Worm (Caenorhabditis elegans): Measurements from ENCODE around the gene Y54G11A.17.
A peak's percentile ranks its signal among the peaks of the same experiment; 100 is the strongest.

Gene Y54G11A.17

DNA sequence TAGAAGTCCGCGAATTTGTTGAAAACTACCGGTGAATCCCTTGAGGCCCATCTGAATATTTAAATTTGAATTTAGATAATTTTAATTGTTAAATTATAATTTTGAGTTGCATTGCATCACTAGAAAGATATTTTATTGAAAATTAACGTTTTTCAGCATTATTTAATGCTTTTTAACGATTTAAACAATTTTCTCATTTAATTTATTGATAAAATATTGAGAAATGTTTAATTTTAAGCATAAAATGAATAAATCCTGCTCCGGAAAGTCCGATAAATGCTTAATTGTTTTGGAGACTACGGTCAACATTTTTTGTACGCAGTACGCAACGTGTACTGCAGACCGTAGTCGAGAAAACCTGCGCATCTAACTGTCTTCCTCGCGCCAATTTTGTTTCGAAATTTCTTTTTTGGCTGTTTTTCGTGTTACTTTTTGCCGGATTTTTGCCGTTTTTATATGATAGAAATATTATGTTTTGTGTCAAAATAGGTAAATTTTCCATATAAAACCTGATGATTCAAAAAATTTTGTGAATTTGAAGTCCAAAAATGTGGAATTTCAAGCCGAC, at the start of gene Y54G11A.17, which contains the start of the genes lin-7 and elof-1 (continued):
- TF ChIP-seq madf-3 (GFP tag; IDR thresholded peaks at IDR 0.05) (no peak), repo-1 (tag; optimal IDR thresholded peaks at IDR 0.05) (no peak), snpc-1.1 (tag; optimal IDR thresholded peaks at IDR 0.05; ENCODE audit: insufficient read depth) (peak; percentile 25), hlh-26 (GFP tag; conservative IDR thresholded peaks at IDR 0.05) (no peak), somi-1 (GFP tag; optimal IDR thresholded peaks at IDR 0.05) (no peak), him-1 (tag; optimal IDR thresholded peaks at IDR 0.05) (no peak), F57C9.4 (tag; optimal IDR thresholded peaks at IDR 0.05) (no peak), nfyb-1 (GFP tag; IDR thresholded peaks at IDR 0.05) (peak; percentile 77; the same call in 1 of the 2 replicates), ceh-58 (GFP tag; IDR thresholded peaks at IDR 0.05) (no peak), lsl-1 (GFP tag; optimal IDR thresholded peaks at IDR 0.05) (peak; percentile 97), F23B12.7 (tag; optimal IDR thresholded peaks at IDR 0.05; ENCODE audit: insufficient read depth) (peak; percentile 86), aptf-3 (GFP tag; IDR thresholded peaks at IDR 0.05) (no peak), Y53G8AR.9 (GFP tag; conservative IDR thresholded peaks at IDR 0.05) (peak; percentile 77; the same call in 1 of the 2 replicates), lin-54 (GFP tag; optimal IDR thresholded peaks at IDR 0.05) (peak; percentile 84), mes-4 (tag; optimal IDR thresholded peaks at IDR 0.05) (no peak), fkh-3 (tag; optimal IDR thresholded peaks at IDR 0.05) (no peak), F49E8.2 (tag; optimal IDR thresholded peaks at IDR 0.05; ENCODE audit: insufficient read depth) (peak; percentile 83), B0261.1 (tag; optimal IDR thresholded peaks at IDR 0.05) (no peak), lsy-27 (tag; optimal IDR thresholded peaks at IDR 0.05; ENCODE audit: borderline replicate concordance, insufficient read depth) (no peak), ceh-79 (tag; optimal IDR thresholded peaks at IDR 0.05) (no peak), lag-1 (GFP tag; IDR thresholded peaks at IDR 0.05) (no peak), ztf-3 (GFP tag; optimal IDR thresholded peaks at IDR 0.05) (no peak), snpc-1.3 (tag; optimal IDR thresholded peaks at IDR 0.05; ENCODE audit: insufficient read depth) (peak; percentile 67), lin-26 (GFP tag; IDR thresholded peaks at IDR 0.05) (no peak), B0336.3 (GFP tag; IDR thresholded peaks at IDR 0.05) (no peak), F57A8.1 (GFP tag; optimal IDR thresholded peaks at IDR 0.05) (no peak), egl-18 (GFP tag; IDR thresholded peaks at IDR 0.05) (no peak), T07F8.4 (tag; optimal IDR thresholded peaks at IDR 0.05) (no peak), tbx-9 (tag; optimal IDR thresholded peaks at IDR 0.05; ENCODE audit: borderline replicate concordance) (no peak), lin-40 (tag; optimal IDR thresholded peaks at IDR 0.05) (peak; percentile 73), ama-1 (optimal IDR thresholded peaks at IDR 0.05) (peak; percentile 37), ama-1 (GFP tag; optimal IDR thresholded peaks at IDR 0.05) (peak in 1 of 2 experiments; percentile 56), Y95B8A.8 (GFP tag; IDR thresholded peaks at IDR 0.05) (no peak), lir-1 (GFP tag; conservative IDR thresholded peaks at IDR 0.05) (no peak; the same call in 1 of the 2 replicates), nhr-120 (GFP tag; IDR thresholded peaks at IDR 0.05) (no peak), dpff-1 (tag; optimal IDR thresholded peaks at IDR 0.05) (no peak), chd-7 (tag; optimal IDR thresholded peaks at IDR 0.05) (no peak), attf-3 (GFP tag; conservative IDR thresholded peaks at IDR 0.05) (0 out of 2 replicates have a peak, but pooled peaks have one; percentile 49), F10E7.11 (tag; optimal IDR thresholded peaks at IDR 0.05) (no peak), F55B11.4 (tag; optimal IDR thresholded peaks at IDR 0.05; ENCODE audit: borderline replicate concordance, insufficient read depth) (no peak), sea-2 (GFP tag; IDR thresholded peaks at IDR 0.05) (no peak), ztf-22 (GFP tag; optimal IDR thresholded peaks at IDR 0.05) (no peak), rcor-1 (GFP tag; IDR thresholded peaks at IDR 0.05) (peak; percentile 55; the same call in 1 of the 2 replicates), ceh-91 (GFP tag; IDR thresholded peaks at IDR 0.05) (peak; percentile 50), attf-5 (GFP tag; optimal IDR thresholded peaks at IDR 0.05) (peak; percentile 96), let-607 (tag; optimal IDR thresholded peaks at IDR 0.05) (no peak), nhr-27 (tag; optimal IDR thresholded peaks at IDR 0.05) (no peak)
